Fruit fly (Drosophila melanogaster) whole organism, wandering third instar larva: Measurements from ENCODE around the gene Sec16.

Experiments
- CG32264 ChIP-seq: fragments of 200-800 bp; sonication (Bioruptor generic); optimal IDR thresholded peaks from 2 replicates; lab custom pipeline; 2016; ENCODE audit warnings: missing biosample characterization, missing genetic modification characterization
- CG9705 ChIP-seq: fragments of 200-800 bp; sonication (Bioruptor generic); optimal IDR thresholded peaks from 2 replicates; lab custom pipeline; 2018; ENCODE audit warnings: missing biosample characterization, mild to moderate bottlenecking, missing genetic modification characterization
- HLH106 ChIP-seq: fragments of 200-800 bp; optimal IDR thresholded peaks from 3 replicates; lab custom pipeline; 2019; ENCODE audit warnings: missing biosample characterization, mild to moderate bottlenecking, missing genetic modification characterization, moderate library complexity
- OdsH ChIP-seq: fragments of 200-800 bp; sonication (Bioruptor generic); optimal IDR thresholded peaks from 2 replicates; lab custom pipeline; 2016; ENCODE audit warnings: missing biosample characterization, mild to moderate bottlenecking, missing genetic modification characterization
- dl ChIP-seq, 2 experiments: fragments of 175-275, 200-275 bp in 1 of 2; fragments of 200-275 bp in 1 of 2; sonication (Bioruptor generic); optimal IDR thresholded peaks; lab custom pipeline; 2018; ENCODE audit warnings: mild to moderate bottlenecking in 2 of 2, missing biosample characterization in 2 of 2, missing genetic modification characterization in 2 of 2, moderate library complexity in 2 of 2; ENCODE audit not compliant: partially characterized antibody in 2 of 2, insufficient read depth in 1 of 2
- fru ChIP-seq: fragments of 200-800 bp; sonication (Bioruptor generic); optimal IDR thresholded peaks from 3 replicates; lab custom pipeline; 2016; ENCODE audit warnings: missing biosample characterization, mild to moderate bottlenecking, missing genetic modification characterization
- h ChIP-seq: fragments of 200-800 bp; sonication (Bioruptor generic); optimal IDR thresholded peaks from 3 replicates; lab custom pipeline; 2016; ENCODE audit warnings: missing biosample characterization, mild to moderate bottlenecking, missing genetic modification characterization
- lola ChIP-seq: fragments of >200 bp; optimal IDR thresholded peaks from 2 replicates; lab custom pipeline; 2017; ENCODE audit warnings: missing biosample characterization, missing genetic modification characterization
- pan ChIP-seq: fragments of >200 bp; optimal IDR thresholded peaks from 2 replicates; lab custom pipeline; 2017
- psq ChIP-seq: fragments of 200-800 bp; sonication (Bioruptor generic); optimal IDR thresholded peaks from 3 replicates; lab custom pipeline; 2017; ENCODE audit warnings: missing biosample characterization, mild to moderate bottlenecking, missing genetic modification characterization, moderate library complexity

DNA sequence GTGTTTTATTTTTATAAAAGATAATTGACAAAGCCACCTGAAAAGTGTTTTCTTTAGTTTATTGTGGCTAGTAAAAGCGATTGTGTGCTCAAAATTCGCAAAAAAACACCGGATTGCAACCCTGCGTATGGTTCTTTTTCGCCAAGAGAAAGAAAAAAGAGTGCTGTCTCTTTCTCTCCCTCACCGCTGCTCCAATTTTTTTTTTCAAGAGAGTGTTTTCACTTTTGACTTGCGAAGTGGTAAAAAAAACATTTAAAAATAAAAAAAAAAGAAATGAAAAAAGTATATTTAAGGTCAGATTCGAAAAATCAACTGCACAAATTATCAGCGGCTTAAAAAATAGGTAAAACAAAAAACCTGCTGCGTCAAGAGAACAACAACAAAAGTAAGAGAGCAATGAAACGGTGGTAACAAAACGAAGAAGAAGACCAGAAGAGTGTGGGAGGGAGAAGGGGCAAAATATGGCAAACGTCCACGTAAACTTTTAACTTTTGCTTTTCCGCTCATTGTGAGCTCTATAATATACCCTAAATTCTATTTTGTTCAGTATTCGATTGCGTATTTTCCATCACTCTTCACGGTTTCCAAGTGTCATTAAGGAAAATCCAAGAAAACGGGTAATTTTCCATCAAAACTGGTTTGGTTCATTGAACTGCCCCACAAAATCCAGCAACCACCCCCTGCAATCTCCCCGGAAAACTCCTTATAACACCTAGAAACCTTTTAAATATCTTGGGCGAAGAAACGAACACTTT is 683 bp downstream of the Sec16 start:
- TF ChIP-seq dl (GFP tag; optimal IDR thresholded peaks at IDR 0.05; lab: Kevin White, UChicago; ENCODE audit: insufficient read depth in 1 of 2, partially characterized antibody in 2 of 2) (no peak), lola (no peak), pan (lab: Kevin White, UChicago) (no peak), CG9705 (GFP tag; lab: Kevin White, UChicago) (no peak), HLH106 (peak; percentile 4), h (peak; percentile 12), CG32264 (GFP tag; lab: Kevin White, UChicago) (peak; percentile 46), psq (GFP tag; lab: Kevin White, UChicago) (peak; percentile 14), OdsH (GFP tag; lab: Kevin White, UChicago) (no peak), fru (GFP tag; lab: Kevin White, UChicago) (no peak)
